Worm (Caenorhabditis elegans): ENCODE results near the gene gtap-2.

ce11 chrIII:9825073-9825828 lies 16.9 kb downstream of the gtap-2 start, which contains the start of gene ZK632.9:
- TF ChIP-seq bed-3 (GFP tag; optimal IDR thresholded peaks at IDR 0.05) (no peak), ztf-11 (tag; optimal IDR thresholded peaks at IDR 0.05) (no peak), pha-4 (tag; optimal IDR thresholded peaks at IDR 0.05) (no peak), snpc-4 (tag; optimal IDR thresholded peaks at IDR 0.05) (no peak), nhr-28 (tag; optimal IDR thresholded peaks at IDR 0.05) (no peak), lin-32 (GFP tag; optimal IDR thresholded peaks at IDR 0.05) (no peak), elt-1 (tag; optimal IDR thresholded peaks at IDR 0.05; ENCODE audit: borderline replicate concordance, insufficient read depth) (no peak), lsy-2 (tag; optimal IDR thresholded peaks at IDR 0.05) (no peak), mls-2 (tag; optimal IDR thresholded peaks at IDR 0.05) (no peak), unc-39 (tag; optimal IDR thresholded peaks at IDR 0.05) (no peak), sptf-1 (tag; optimal IDR thresholded peaks at IDR 0.05) (no peak), unc-62 (GFP tag; optimal IDR thresholded peaks at IDR 0.05) (no peak), blmp-1 (tag; optimal IDR thresholded peaks at IDR 0.05) (no peak), ceh-83 (GFP tag; optimal IDR thresholded peaks at IDR 0.05) (no peak)

Measured in whole organism, mixed stage, embryonic.